Fruit fly (Drosophila melanogaster): Measurements from ENCODE around the gene Cftr.

DNA sequence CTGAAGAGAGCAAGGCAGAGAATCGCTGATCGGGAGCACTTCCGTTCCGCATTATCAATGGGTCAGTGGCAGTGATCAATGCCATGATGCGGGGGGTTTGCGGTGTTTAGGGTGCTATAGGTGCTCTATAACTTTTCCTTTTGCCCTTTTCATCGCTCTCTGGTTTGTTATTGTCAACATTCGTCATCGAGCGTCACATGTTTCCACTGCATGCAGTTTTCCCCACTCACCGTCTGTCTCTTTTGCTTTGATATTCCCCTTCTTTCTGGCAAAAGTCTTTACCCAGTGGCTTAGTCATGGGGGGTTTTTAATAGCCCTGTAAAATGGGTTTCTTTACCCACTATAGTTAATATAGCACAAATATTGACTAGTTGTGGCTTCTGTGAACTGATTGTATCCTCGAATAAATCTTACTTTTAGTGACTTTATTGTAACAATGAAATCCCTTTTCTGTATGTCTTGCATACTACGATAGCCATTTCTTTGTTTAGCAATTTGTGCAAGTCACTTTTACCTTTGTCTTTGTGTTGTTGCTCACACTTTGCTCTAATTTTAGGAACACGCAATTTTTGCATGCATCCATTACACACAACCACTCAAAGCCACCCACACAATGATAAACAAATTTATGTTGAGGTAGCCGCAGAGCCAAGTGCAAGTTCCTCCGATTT is 23.2 kb upstream of the Cftr start:
- TF ChIP-seq crp (GFP tag; optimal IDR thresholded peaks at IDR 0.05) = no peak
- no peak for TF ChIP-seq lola (GFP tag; optimal IDR thresholded peaks at IDR 0.05)
- TF ChIP-seq Scr (GFP tag; IDR thresholded peaks at IDR 0.05; ENCODE audit: partially characterized antibody) = no peak
- TF ChIP-seq pho (GFP tag; optimal IDR thresholded peaks at IDR 0.05) = no peak
- no peak for TF ChIP-seq ab (GFP tag; optimal IDR thresholded peaks at IDR 0.05)
- no peak for TF ChIP-seq CG3995 (GFP tag; optimal IDR thresholded peaks at IDR 0.05)
- no peak for TF ChIP-seq CG8359 (GFP tag; optimal IDR thresholded peaks at IDR 0.05; ENCODE audit: borderline replicate concordance)
- TF ChIP-seq exex (tag; optimal IDR thresholded peaks at IDR 0.05) = no peak
- TF ChIP-seq nerfin-2 (GFP tag; IDR thresholded peaks at IDR 0.05; ENCODE audit: partially characterized antibody) = no peak
- TF ChIP-seq vfl (GFP tag; optimal IDR thresholded peaks at IDR 0.05) = no peak
- no peak for TF ChIP-seq CG7963 (GFP tag; IDR thresholded peaks at IDR 0.05; ENCODE audit: partially characterized antibody)
- no peak for TF ChIP-seq CG6683 (GFP tag; optimal IDR thresholded peaks at IDR 0.05)
